Worm (Caenorhabditis elegans): ENCODE results near the gene npr-6.

- TF ChIP-seq nhr-25 (tag; optimal IDR thresholded peaks at IDR 0.05) (no peak), ama-1 (optimal IDR thresholded peaks at IDR 0.05) (no peak), R02D3.7 (tag; optimal IDR thresholded peaks at IDR 0.05) (no peak), elt-1 (tag; optimal IDR thresholded peaks at IDR 0.05) (no peak), lsy-12 (tag; optimal IDR thresholded peaks at IDR 0.05) (no peak), pqm-1 (tag; optimal IDR thresholded peaks at IDR 0.05) (no peak), snpc-4 (tag; optimal IDR thresholded peaks at IDR 0.05) (no peak), nhr-76 (tag; optimal IDR thresholded peaks at IDR 0.05) (no peak)
These were observed 23.2 kb downstream of the npr-6 start for ce11 chrX:10262299-10262698.
